Worm (Caenorhabditis elegans) whole organism, early embryonic: ENCODE data around the gene lgc-56.

Experiments used
- B0310.2 ChIP-seq: sonication (generic microtip); optimal IDR thresholded peaks from 2 replicates; lab custom pipeline; 2016; ENCODE audit warnings: mild to moderate bottlenecking, missing genetic modification characterization, missing compliant biosample characterization
- F13C5.2 ChIP-seq: sonication (generic microtip); optimal IDR thresholded peaks from 2 replicates; lab custom pipeline; 2017; ENCODE audit warnings: mild to moderate bottlenecking, missing genetic modification characterization, inconsistent platforms, missing compliant biosample characterization
- aly-1 ChIP-seq: sonication (generic microtip); optimal IDR thresholded peaks from 2 replicates; lab custom pipeline; 2016; ENCODE audit warnings: missing genetic modification characterization, missing compliant biosample characterization
- ama-1 ChIP-seq: fragments of 150-350 bp; optimal IDR thresholded peaks from 2 replicates; lab custom pipeline; 2014
- ceh-13 ChIP-seq: fragments of 200-800 bp; sonication (Bioruptor generic); optimal IDR thresholded peaks from 2 replicates; lab custom pipeline; 2018; ENCODE audit warnings: mild to moderate bottlenecking, missing genetic modification characterization, missing compliant biosample characterization
- ceh-36 ChIP-seq: sonication (generic microtip); optimal IDR thresholded peaks from 2 replicates; lab custom pipeline; 2016; ENCODE audit warnings: missing genetic modification characterization, inconsistent platforms, missing compliant biosample characterization
- ets-7 ChIP-seq: sonication (generic microtip); optimal IDR thresholded peaks from 2 replicates; lab custom pipeline; 2016; ENCODE audit warnings: missing genotype, missing genetic modification characterization, missing compliant biosample characterization
- flt-1 ChIP-seq: fragments of 200-800 bp; sonication (Bioruptor generic); IDR thresholded peaks from 2 replicates; pipeline ENCODE4 v1.3.6; 2022; ENCODE audit warnings: missing genetic modification characterization, missing compliant biosample characterization
- hmbx-1 ChIP-seq: sonication (generic microtip); optimal IDR thresholded peaks from 2 replicates; lab custom pipeline; 2016; ENCODE audit warnings: mild to moderate bottlenecking, missing genetic modification characterization, missing compliant biosample characterization
- hmg-4 ChIP-seq: fragments of 200-800 bp; sonication (Bioruptor generic); optimal IDR thresholded peaks from 2 replicates; lab custom pipeline; 2018; ENCODE audit warnings: mild to moderate bottlenecking, missing genetic modification characterization, missing compliant biosample characterization
- hnd-1 ChIP-seq: sonication (generic microtip); optimal IDR thresholded peaks from 2 replicates; lab custom pipeline; 2016; ENCODE audit warnings: missing genetic modification characterization, missing compliant biosample characterization
- pes-1 ChIP-seq: fragments of 200-800 bp; sonication (Bioruptor generic); IDR thresholded peaks from 2 replicates; pipeline ENCODE4 v1.3.6; 2022; ENCODE audit warnings: missing genetic modification reagents, missing genetic modification characterization, missing compliant biosample characterization
- scrt-1 ChIP-seq: fragments of 200-800 bp; sonication (Bioruptor generic); IDR thresholded peaks from 2 replicates; pipeline ENCODE4 v1.3.6; 2022; ENCODE audit warnings: missing genetic modification characterization, missing compliant biosample characterization
- sea-1 ChIP-seq: fragments of 200-800 bp; sonication (Bioruptor generic); conservative IDR thresholded peaks from 2 replicates; pipeline ENCODE4 v1.3.6; 2022; ENCODE audit warnings: missing genetic modification characterization, missing compliant biosample characterization
- tbx-11 ChIP-seq: fragments of 200-800 bp; sonication (Bioruptor generic); IDR thresholded peaks from 2 replicates; pipeline ENCODE4 v1.3.6; 2022; ENCODE audit warnings: missing genetic modification characterization, missing compliant biosample characterization
- tbx-37 ChIP-seq: fragments of 200-800 bp; sonication (Bioruptor generic); conservative IDR thresholded peaks from 2 replicates; pipeline ENCODE4 v1.3.6; 2022; ENCODE audit warnings: missing genetic modification reagents, missing genetic modification characterization, missing compliant biosample characterization
- tra-4 ChIP-seq: sonication (generic microtip); optimal IDR thresholded peaks from 2 replicates; lab custom pipeline; 2017; ENCODE audit warnings: missing genetic modification characterization, missing compliant biosample characterization

lgc-56 gene

ce11 chrII:5092362-5093281 is 37.6 kb upstream of the lgc-56 start, which contains the start of gene C04G6.2:
Gene C04G6.2, plus strand, starts transcription at chrII:5093231.
- no peak for TF ChIP-seq aly-1
- no peak for TF ChIP-seq tbx-11 (GFP tag; lab: Robert Waterston, UW)
- no peak for TF ChIP-seq F13C5.2
- TF ChIP-seq sea-1 (GFP tag; lab: Robert Waterston, UW): no peak
- no peak for TF ChIP-seq hmbx-1
- no peak for TF ChIP-seq flt-1 (GFP tag; lab: Robert Waterston, UW)
- TF ChIP-seq ceh-13: no peak
- TF ChIP-seq tbx-37 (GFP tag; lab: Robert Waterston, UW): no peak
- TF ChIP-seq B0310.2 (tag; lab: Kevin White, UChicago): no peak
- no peak for TF ChIP-seq hnd-1 (tag; lab: Kevin White, UChicago)
- no peak for TF ChIP-seq ceh-36 (tag; lab: Kevin White, UChicago)

- no peak for TF ChIP-seq scrt-1
- no peak for TF ChIP-seq tbx-37 (GFP tag; lab: Robert Waterston, UW)
- TF ChIP-seq hmbx-1: no peak
- no peak for TF ChIP-seq F13C5.2
- TF ChIP-seq ets-7 (tag; lab: Kevin White, UChicago): no peak
- no peak for TF ChIP-seq hnd-1 (tag; lab: Kevin White, UChicago)
- no peak for TF ChIP-seq tra-4 (tag; lab: Kevin White, UChicago)
- TF ChIP-seq tbx-11 (GFP tag; lab: Robert Waterston, UW): no peak
- no peak for TF ChIP-seq pes-1 (GFP tag; lab: Robert Waterston, UW)
- no peak for TF ChIP-seq aly-1
- no peak for TF ChIP-seq ama-1 (lab: Kevin White, UChicago)
- no peak for TF ChIP-seq sea-1 (GFP tag; lab: Robert Waterston, UW)
- TF ChIP-seq hmg-4 (GFP tag; lab: Kevin White, UChicago): no peak
- TF ChIP-seq ceh-36 (tag; lab: Kevin White, UChicago): no peak
- no peak for TF ChIP-seq flt-1 (GFP tag; lab: Robert Waterston, UW)
Observed at ce11 chrII:5093945-5094344, 36.2 kb upstream of the lgc-56 start, which contains the start of gene C04G6.13. Gene C04G6.13, plus strand, starts transcription at chrII:5094245.

- TF ChIP-seq scrt-1 (peak; percentile 81), sea-1 (GFP tag; lab: Robert Waterston, UW) (peak; percentile 89), tbx-37 (GFP tag; lab: Robert Waterston, UW) (peak; percentile 90), tbx-11 (GFP tag; lab: Robert Waterston, UW) (peak; percentile 99)
Observed at ce11 chrII:5097463-5097862, 32.7 kb upstream of the lgc-56 start.

ce11 chrII:5099034-5099433 is 31.1 kb upstream of the lgc-56 start:
- TF ChIP-seq tbx-11 (GFP tag; lab: Robert Waterston, UW): no peak
- TF ChIP-seq hmg-4 (GFP tag; lab: Kevin White, UChicago): no peak
- TF ChIP-seq B0310.2 (tag; lab: Kevin White, UChicago): no peak
- no peak for TF ChIP-seq pes-1 (GFP tag; lab: Robert Waterston, UW)

- no peak for TF ChIP-seq pes-1 (GFP tag; lab: Robert Waterston, UW)
- no peak for TF ChIP-seq ceh-13
- no peak for TF ChIP-seq ama-1 (lab: Kevin White, UChicago)
- TF ChIP-seq scrt-1: no peak
- no peak for TF ChIP-seq sea-1 (GFP tag; lab: Robert Waterston, UW)
- no peak for TF ChIP-seq hmg-4 (GFP tag; lab: Kevin White, UChicago)
- TF ChIP-seq hnd-1 (tag; lab: Kevin White, UChicago): no peak
Observed at ce11 chrII:5099649-5100048, 30.5 kb upstream of the lgc-56 start, which contains the start of gene C04G6.6. Gene C04G6.6, minus strand, starts transcription at chrII:5099749.

- TF ChIP-seq F13C5.2 (no peak), B0310.2 (tag; lab: Kevin White, UChicago) (no peak)
Observed at ce11 chrII:5101701-5102100, 28.5 kb upstream of the lgc-56 start, which contains the start of the genes idpb-3 and idpb-1. Gene idpb-3, minus strand, starts transcription at chrII:5101801. Gene idpb-1, plus strand, starts transcription at chrII:5101984.

ce11 chrII:5103189-5103588 is 27.0 kb upstream of the lgc-56 start:
- TF ChIP-seq scrt-1: no peak
- no peak for TF ChIP-seq aly-1
- TF ChIP-seq hmbx-1: no peak
- TF ChIP-seq ceh-13: no peak
- TF ChIP-seq ets-7 (tag; lab: Kevin White, UChicago): no peak
- no peak for TF ChIP-seq ceh-36 (tag; lab: Kevin White, UChicago)
- no peak for TF ChIP-seq hmg-4 (GFP tag; lab: Kevin White, UChicago)
- TF ChIP-seq tbx-37 (GFP tag; lab: Robert Waterston, UW): no peak
- no peak for TF ChIP-seq tbx-11 (GFP tag; lab: Robert Waterston, UW)
- TF ChIP-seq hnd-1 (tag; lab: Kevin White, UChicago): no peak
- no peak for TF ChIP-seq F13C5.2
- no peak for TF ChIP-seq pes-1 (GFP tag; lab: Robert Waterston, UW)
- TF ChIP-seq flt-1 (GFP tag; lab: Robert Waterston, UW): no peak
- no peak for TF ChIP-seq B0310.2 (tag; lab: Kevin White, UChicago)
- TF ChIP-seq sea-1 (GFP tag; lab: Robert Waterston, UW): no peak
- TF ChIP-seq tra-4 (tag; lab: Kevin White, UChicago): no peak
- TF ChIP-seq ama-1 (lab: Kevin White, UChicago): no peak
